Worm (Caenorhabditis elegans): ENCODE data around the gene F46B6.4.

F46B6.4 gene

ce11 chrV:9791332-9791731 is 12.0 kb upstream of the F46B6.4 start, which contains the start of gene lipl-2:
Gene lipl-2 (plus strand): TSS chrV:9791567.
- TF ChIP-seq dao-5 (tag; optimal IDR thresholded peaks at IDR 0.05): no peak
- no peak for TF ChIP-seq W03F9.2 (tag; optimal IDR thresholded peaks at IDR 0.05)
- TF ChIP-seq him-1 (tag; optimal IDR thresholded peaks at IDR 0.05): no peak

DNA sequence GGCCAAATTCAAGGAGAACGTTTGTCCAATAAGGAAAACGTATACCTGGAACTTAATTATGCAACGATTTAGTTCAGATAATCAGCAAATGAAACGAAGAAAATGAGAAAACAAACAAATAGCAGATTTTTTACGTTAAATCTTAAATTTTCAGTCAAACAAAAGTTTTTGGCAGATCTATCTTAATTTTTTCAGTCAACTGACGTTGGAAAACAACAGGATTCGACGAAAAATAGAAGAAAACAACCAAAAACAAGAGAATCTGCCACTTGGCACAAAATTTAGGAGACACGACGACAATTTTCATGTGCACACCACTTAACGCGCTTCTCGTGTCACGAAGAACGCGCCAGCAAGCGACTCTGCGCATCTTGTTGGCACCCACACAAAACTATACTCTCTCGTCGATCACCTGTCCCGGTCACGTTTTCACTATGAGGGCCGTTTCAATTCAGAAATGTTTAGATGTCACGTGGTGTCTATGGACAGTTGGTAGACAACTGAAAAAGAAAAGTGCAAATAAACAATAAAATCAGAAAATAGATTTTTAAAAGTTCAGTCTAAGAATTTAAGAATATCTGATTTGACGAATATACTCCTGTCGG is 10.4 kb upstream of the F46B6.4 start, which contains the start of gene ztf-7:
TSS of gene ztf-7 (minus strand) at position 51 of the 605 bp plus-strand sequence.
- peak; percentile 68 for TF ChIP-seq him-1 (tag; optimal IDR thresholded peaks at IDR 0.05)
- peak; percentile 96 for TF ChIP-seq W03F9.2 (tag; optimal IDR thresholded peaks at IDR 0.05)
- no peak for TF ChIP-seq dao-5 (tag; optimal IDR thresholded peaks at IDR 0.05)

- TF ChIP-seq dao-5 (tag; optimal IDR thresholded peaks at IDR 0.05) (no peak), him-1 (tag; optimal IDR thresholded peaks at IDR 0.05) (no peak), W03F9.2 (tag; optimal IDR thresholded peaks at IDR 0.05) (no peak)
Measured at ce11 chrV:9786721-9787131, 7.4 kb upstream of the F46B6.4 start, which contains the start of gene F46B6.6. Gene F46B6.6 (minus strand): TSS chrV:9786868.

- TF ChIP-seq dao-5 (tag; optimal IDR thresholded peaks at IDR 0.05): no peak
- no peak for TF ChIP-seq W03F9.2 (tag; optimal IDR thresholded peaks at IDR 0.05)
- no peak for TF ChIP-seq him-1 (tag; optimal IDR thresholded peaks at IDR 0.05)
Measured at ce11 chrV:9784215-9784614, 4.9 kb upstream of the F46B6.4 start.

DNA sequence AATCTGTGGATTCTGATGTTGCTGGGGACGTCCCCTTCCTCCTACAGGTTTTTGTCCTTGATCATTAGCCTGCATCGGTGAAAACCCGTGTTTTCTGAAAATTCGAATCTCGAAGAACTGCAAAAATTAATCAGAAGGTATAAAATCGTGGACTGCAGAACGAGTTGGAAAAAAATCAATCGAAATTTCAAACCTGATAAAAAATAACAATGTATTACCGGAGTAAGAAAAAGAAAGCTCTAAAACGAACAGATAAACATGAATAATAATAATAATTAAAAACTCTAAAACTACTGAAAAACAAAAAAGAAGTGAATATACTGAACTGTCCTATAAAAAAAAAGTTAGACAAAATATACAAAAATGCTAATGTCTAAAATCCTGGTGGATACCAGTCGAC is 3.7 kb upstream of the F46B6.4 start, which contains the start of gene F46B6.5:
TSS of gene F46B6.5 (minus strand) at position 101 of the 400 bp plus-strand sequence.
- no peak for TF ChIP-seq dao-5 (tag; optimal IDR thresholded peaks at IDR 0.05)
- no peak for TF ChIP-seq W03F9.2 (tag; optimal IDR thresholded peaks at IDR 0.05)
- TF ChIP-seq him-1 (tag; optimal IDR thresholded peaks at IDR 0.05): no peak

- no peak for TF ChIP-seq dao-5 (tag; optimal IDR thresholded peaks at IDR 0.05)
- no peak for TF ChIP-seq W03F9.2 (tag; optimal IDR thresholded peaks at IDR 0.05)
- TF ChIP-seq him-1 (tag; optimal IDR thresholded peaks at IDR 0.05): no peak
Measured at ce11 chrV:9782045-9782444, 2.7 kb upstream of the F46B6.4 start.

DNA sequence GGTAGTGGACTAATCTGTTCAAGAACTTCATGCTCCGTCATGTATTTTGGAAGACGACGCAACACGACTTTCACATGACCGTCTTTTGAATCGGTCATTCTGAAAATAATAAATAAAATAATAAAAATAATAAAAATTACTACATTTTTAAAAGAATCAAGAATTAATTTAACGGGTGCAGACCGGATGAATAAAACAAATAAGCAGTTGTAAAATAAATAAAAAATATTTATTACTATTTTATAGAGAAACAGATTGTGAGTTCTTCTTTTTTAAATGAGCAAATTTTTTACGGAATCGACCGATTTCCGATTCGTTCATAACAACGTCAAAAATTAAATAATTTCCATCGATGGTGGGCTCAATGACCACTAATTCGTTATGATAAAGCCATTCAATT is 1.7 kb downstream of the F46B6.4 start, which contains the start of gene smg-4:
TSS of gene smg-4 (minus strand) at position 101 of the 400 bp plus-strand sequence.
- TF ChIP-seq him-1 (tag; optimal IDR thresholded peaks at IDR 0.05): no peak
- no peak for TF ChIP-seq dao-5 (tag; optimal IDR thresholded peaks at IDR 0.05)
- no peak for TF ChIP-seq W03F9.2 (tag; optimal IDR thresholded peaks at IDR 0.05)

DNA sequence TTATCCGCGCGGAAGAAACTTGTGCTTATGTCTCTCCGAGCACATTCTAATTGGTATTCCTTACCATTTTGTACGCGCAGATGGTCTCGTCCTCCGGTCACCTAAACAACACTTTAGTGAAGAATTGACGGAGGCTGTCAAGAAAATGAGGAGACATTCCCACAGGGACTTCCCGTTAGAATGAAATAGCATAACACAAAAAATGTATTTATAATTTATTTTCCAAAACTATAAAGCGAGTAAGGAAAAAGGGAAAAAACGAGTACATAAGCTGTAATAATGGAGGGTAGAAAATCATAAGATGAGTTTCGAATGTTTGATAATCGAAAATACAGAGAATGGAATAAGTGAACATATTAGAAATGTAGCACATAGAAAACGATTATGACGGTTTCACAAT is 3.6 kb downstream of the F46B6.4 start, which contains the start of gene F46B6.12:
TSS of gene F46B6.12 (minus strand) at position 101 of the 400 bp plus-strand sequence.
- TF ChIP-seq him-1 (tag; optimal IDR thresholded peaks at IDR 0.05) (no peak), W03F9.2 (tag; optimal IDR thresholded peaks at IDR 0.05) (no peak), dao-5 (tag; optimal IDR thresholded peaks at IDR 0.05) (no peak)

DNA sequence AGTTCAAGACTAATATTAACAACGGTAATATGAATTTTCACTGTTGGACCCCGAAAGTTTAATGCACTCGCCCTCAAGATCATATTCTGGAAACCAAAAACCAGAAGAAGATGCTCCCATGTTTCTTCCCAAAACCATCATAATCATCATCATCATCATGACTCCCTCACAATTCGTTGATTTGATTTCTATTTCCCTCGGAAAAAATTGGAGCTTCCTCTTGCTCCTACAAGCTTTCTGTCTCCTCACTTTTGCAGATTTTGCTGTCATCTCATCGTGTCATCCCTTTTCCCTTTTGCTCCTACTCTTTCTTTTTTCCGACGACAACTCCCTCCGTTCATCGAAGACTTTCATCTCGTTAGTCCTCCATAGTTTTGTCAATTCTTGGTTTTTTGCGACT is 7.3 kb downstream of the F46B6.4 start, which contains the start of gene F46B6.2:
TSS of gene F46B6.2 (plus strand) at position 316 of the 400 bp plus-strand sequence.
- no peak for TF ChIP-seq W03F9.2 (tag; optimal IDR thresholded peaks at IDR 0.05)
- no peak for TF ChIP-seq dao-5 (tag; optimal IDR thresholded peaks at IDR 0.05)
- TF ChIP-seq him-1 (tag; optimal IDR thresholded peaks at IDR 0.05): no peak

DNA sequence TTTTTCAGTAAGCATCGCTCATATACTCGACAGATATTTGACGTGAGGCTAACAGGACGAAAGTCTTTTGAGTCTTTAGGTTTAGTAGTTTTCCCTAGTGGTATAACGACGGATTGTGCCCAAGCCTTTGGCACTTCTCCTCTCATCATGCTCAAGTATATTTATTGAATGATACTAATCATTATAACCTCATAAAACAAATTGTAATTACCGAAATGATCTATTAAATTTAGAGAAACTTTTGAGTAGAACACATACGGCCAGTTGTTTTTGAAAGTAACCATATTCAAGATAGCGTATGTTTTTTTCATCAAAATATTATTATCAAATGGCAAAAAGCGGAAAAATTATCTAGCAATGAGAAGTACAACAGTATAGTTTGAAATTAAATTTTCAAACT is 8.0 kb downstream of the F46B6.4 start:
- TF ChIP-seq W03F9.2 (tag; optimal IDR thresholded peaks at IDR 0.05) (no peak), dao-5 (tag; optimal IDR thresholded peaks at IDR 0.05) (no peak), him-1 (tag; optimal IDR thresholded peaks at IDR 0.05) (no peak)

- no peak for TF ChIP-seq W03F9.2 (tag; optimal IDR thresholded peaks at IDR 0.05)
- TF ChIP-seq dao-5 (tag; optimal IDR thresholded peaks at IDR 0.05): no peak
- no peak for TF ChIP-seq him-1 (tag; optimal IDR thresholded peaks at IDR 0.05)
Measured at ce11 chrV:9768828-9769778, 10.2 kb downstream of the F46B6.4 start, which contains the start of gene unc-42. Gene unc-42 (minus strand): TSS chrV:9769391.

DNA sequence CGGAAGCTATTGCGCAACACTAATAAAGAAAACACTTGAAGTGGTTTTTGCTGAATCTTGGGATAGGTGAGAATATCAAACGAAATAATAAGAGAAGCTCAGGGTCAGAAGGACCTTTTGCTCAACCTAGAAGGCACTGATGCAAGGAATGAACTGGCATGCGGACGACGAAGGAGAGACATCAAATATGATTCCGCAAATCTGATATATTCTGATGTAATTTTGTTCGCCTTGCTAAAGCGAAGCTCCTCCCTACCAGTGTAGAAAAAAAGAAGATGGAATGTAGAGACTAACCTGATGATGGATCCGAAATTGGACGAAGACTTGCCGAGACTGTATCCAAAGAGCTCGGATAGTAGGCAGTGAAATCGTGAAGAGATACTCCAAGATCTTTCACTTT is 11.4 kb downstream of the F46B6.4 start:
- TF ChIP-seq him-1 (tag; optimal IDR thresholded peaks at IDR 0.05): no peak
- no peak for TF ChIP-seq W03F9.2 (tag; optimal IDR thresholded peaks at IDR 0.05)

ce11 chrV:9765622-9766021 is 13.7 kb downstream of the F46B6.4 start:
- no peak for TF ChIP-seq him-1 (tag; optimal IDR thresholded peaks at IDR 0.05)
- TF ChIP-seq W03F9.2 (tag; optimal IDR thresholded peaks at IDR 0.05): no peak
- TF ChIP-seq dao-5 (tag; optimal IDR thresholded peaks at IDR 0.05): no peak

ce11 chrV:9764552-9764951 is 14.8 kb downstream of the F46B6.4 start:
- TF ChIP-seq dao-5 (tag; optimal IDR thresholded peaks at IDR 0.05) (no peak), him-1 (tag; optimal IDR thresholded peaks at IDR 0.05) (no peak), W03F9.2 (tag; optimal IDR thresholded peaks at IDR 0.05) (no peak)

Measured in whole organism, L4/young adult.